Fruit fly (Drosophila melanogaster) whole organism, embryonic: Measurements from ENCODE around the gene CG5172.
A peak's percentile ranks its signal among the peaks of the same experiment; 100 is the strongest.

Experiments
- Abd-B ChIP-seq: fragments of 200-800 bp; sonication (Bioruptor generic); optimal IDR thresholded peaks from 2 replicates; lab custom pipeline; 2018; ENCODE audit warnings: missing biosample characterization, mild to moderate bottlenecking, missing genetic modification characterization, moderate library complexity
- Bteb2 ChIP-seq: fragments of 200-800 bp; sonication (Bioruptor generic); optimal IDR thresholded peaks from 2 replicates; lab custom pipeline; 2016; ENCODE audit warnings: missing biosample characterization, missing genetic modification characterization
- CG11723 ChIP-seq: fragments of 200-800 bp; sonication (Bioruptor generic); optimal IDR thresholded peaks from 2 replicates; lab custom pipeline; 2017; ENCODE audit warnings: missing biosample characterization, mild to moderate bottlenecking, missing genetic modification characterization
- CG12155 ChIP-seq: fragments of 200-800 bp; sonication (Bioruptor generic); optimal IDR thresholded peaks from 3 replicates; lab custom pipeline; 2016; ENCODE audit warnings: missing biosample characterization, missing genetic modification characterization
- CG12299 ChIP-seq: fragments of 200-800 bp; sonication (Bioruptor generic); optimal IDR thresholded peaks from 2 replicates; lab custom pipeline; 2018; ENCODE audit warnings: missing biosample characterization, mild to moderate bottlenecking, missing genetic modification characterization
- CG14050 ChIP-seq: fragments of 200-800 bp; sonication (Bioruptor generic); IDR thresholded peaks from 3 replicates; pipeline ENCODE4 v1.3.6; 2022; ENCODE audit warnings: missing biosample characterization, missing genetic modification characterization
- CG15073 ChIP-seq: fragments of 200-800 bp; sonication (Bioruptor generic); optimal IDR thresholded peaks from 2 replicates; lab custom pipeline; 2016; ENCODE audit warnings: missing biosample characterization, missing genetic modification characterization
- CG15601 ChIP-seq: fragments of 200-800 bp; sonication (Bioruptor generic); optimal IDR thresholded peaks from 3 replicates; lab custom pipeline; 2019; ENCODE audit warnings: missing biosample characterization, mild to moderate bottlenecking, missing genetic modification characterization, moderate library complexity
- CG15696 ChIP-seq: fragments of 200-800 bp; sonication (Bioruptor generic); optimal IDR thresholded peaks from 2 replicates; lab custom pipeline; 2019; ENCODE audit warnings: missing biosample characterization, mild to moderate bottlenecking, missing genetic modification characterization, moderate library complexity
- CG17328 ChIP-seq: fragments of 200-800 bp; sonication (Bioruptor generic); IDR thresholded peaks from 2 replicates; pipeline ENCODE4 v1.3.6; 2022; ENCODE audit warnings: missing biosample characterization, missing genetic modification characterization
- CG17912 ChIP-seq: fragments of 200-800 bp; sonication (Bioruptor generic); optimal IDR thresholded peaks from 2 replicates; lab custom pipeline; 2018; ENCODE audit warnings: missing biosample characterization, mild to moderate bottlenecking, missing genetic modification characterization
- CG18476 ChIP-seq: fragments of 200-800 bp; sonication (Bioruptor generic); optimal IDR thresholded peaks from 2 replicates; lab custom pipeline; 2016; ENCODE audit warnings: missing biosample characterization, mild to moderate bottlenecking, missing genetic modification characterization
- CG2116 ChIP-seq: fragments of 200-800 bp; sonication (Bioruptor generic); optimal IDR thresholded peaks from 3 replicates; lab custom pipeline; 2018; ENCODE audit warnings: missing biosample characterization, mild to moderate bottlenecking, missing genetic modification characterization
- CG30431 ChIP-seq: fragments of 200-800 bp; sonication (Bioruptor generic); optimal IDR thresholded peaks from 2 replicates; lab custom pipeline; 2017; ENCODE audit warnings: missing biosample characterization, missing genetic modification characterization
- CG3163 ChIP-seq: fragments of 200-800 bp; sonication (Bioruptor generic); optimal IDR thresholded peaks from 3 replicates; lab custom pipeline; 2016; ENCODE audit warnings: missing biosample characterization, missing genetic modification characterization
- CG32767 ChIP-seq: fragments of 200-800 bp; sonication (Bioruptor generic); IDR thresholded peaks from 2 replicates; pipeline ENCODE4 v1.3.6; 2022; ENCODE audit warnings: missing biosample characterization, missing genetic modification characterization
- CG34422 ChIP-seq: fragments of 200-800 bp; sonication (Bioruptor generic); IDR thresholded peaks from 3 replicates; pipeline ENCODE4 v1.3.6; 2022; ENCODE audit warnings: missing biosample characterization, missing genetic modification characterization
- CG42726 ChIP-seq: fragments of 200-800 bp; sonication (Bioruptor generic); IDR thresholded peaks from 2 replicates; pipeline ENCODE4 v1.3.6; 2022; ENCODE audit warnings: missing biosample characterization, missing genetic modification characterization; ENCODE audit not compliant: partially characterized antibody
- CG6689 ChIP-seq: fragments of 200-800 bp; sonication (Bioruptor generic); IDR thresholded peaks from 2 replicates; pipeline ENCODE4 v1.3.6; 2022; ENCODE audit warnings: missing biosample characterization, missing genetic modification characterization
- CG6813 ChIP-seq: fragments of 200-800 bp; sonication (Bioruptor generic); optimal IDR thresholded peaks from 2 replicates; lab custom pipeline; 2017; ENCODE audit warnings: missing biosample characterization, missing genetic modification characterization, mild to moderate bottlenecking, moderate library complexity, missing genetic modification reagents
- CG7987 ChIP-seq: fragments of 200-800 bp; sonication (Bioruptor generic); optimal IDR thresholded peaks from 2 replicates; lab custom pipeline; 2018; ENCODE audit warnings: missing biosample characterization, mild to moderate bottlenecking, missing genetic modification characterization, moderate library complexity
- CG8388 ChIP-seq: fragments of 200-800 bp; sonication (Bioruptor generic); optimal IDR thresholded peaks from 2 replicates; lab custom pipeline; 2019; ENCODE audit warnings: missing biosample characterization, mild to moderate bottlenecking, missing genetic modification characterization, moderate library complexity
- Camta ChIP-seq: fragments of 200-800 bp; sonication (Bioruptor generic); optimal IDR thresholded peaks from 2 replicates; lab custom pipeline; 2016; ENCODE audit warnings: missing biosample characterization, missing genetic modification characterization
- CkIIα-i1 ChIP-seq: fragments of 200-800 bp; sonication (Bioruptor generic); IDR thresholded peaks from 2 replicates; pipeline ENCODE4 v1.3.6; 2022; ENCODE audit warnings: missing biosample characterization, missing genetic modification characterization
- CrebB ChIP-seq: fragments of 200-800 bp; sonication (Bioruptor generic); optimal IDR thresholded peaks from 3 replicates; lab custom pipeline; 2018; ENCODE audit warnings: missing biosample characterization, mild to moderate bottlenecking, missing genetic modification characterization
- Dfd ChIP-seq, 2 experiments: fragments of >200 bp; optimal IDR thresholded peaks; 2 replicates each; lab custom pipeline; 2017; ENCODE audit warnings: missing biosample characterization in 2 of 2, missing genetic modification characterization in 2 of 2
- Doc2 ChIP-seq: fragments of 200-800 bp; sonication (Bioruptor generic); IDR thresholded peaks from 2 replicates; pipeline ENCODE4 v1.3.6; 2022; ENCODE audit warnings: missing biosample characterization, missing genetic modification characterization
- Gsc ChIP-seq: fragments of 200-800 bp; sonication (Bioruptor generic); IDR thresholded peaks from 2 replicates; pipeline ENCODE4 v1.3.6; 2022; ENCODE audit warnings: missing biosample characterization, missing genetic modification characterization
- Hmx ChIP-seq: fragments of 200-800 bp; sonication (Bioruptor generic); optimal IDR thresholded peaks from 2 replicates; lab custom pipeline; 2016; ENCODE audit warnings: missing biosample characterization, missing genetic modification characterization
- Lim3 ChIP-seq: fragments of 200-800 bp; sonication (Bioruptor generic); IDR thresholded peaks from 2 replicates; pipeline ENCODE4 v1.3.6; 2022; ENCODE audit warnings: missing biosample characterization, missing genetic modification characterization
- Sin3A ChIP-seq: fragments of >200 bp; optimal IDR thresholded peaks from 2 replicates; lab custom pipeline; 2018
- Ssrp ChIP-seq: fragments of 200-800 bp; sonication (Bioruptor generic); optimal IDR thresholded peaks from 2 replicates; lab custom pipeline; 2018; ENCODE audit warnings: missing biosample characterization, mild to moderate bottlenecking, missing genetic modification characterization, moderate library complexity
- Stat92E ChIP-seq, 3 experiments: fragments of >200 bp in 2 of 3; fragments of 200-800 bp in 1 of 3; sonication (Bioruptor generic) in 1 of 3; optimal IDR thresholded peaks; 2 replicates each; lab custom pipeline; 2017 to 2019; ENCODE audit warnings: missing biosample characterization in 3 of 3, missing genetic modification characterization in 3 of 3, mild to moderate bottlenecking in 1 of 3, moderate library complexity in 1 of 3
- TFAM ChIP-seq: fragments of 200-800 bp; sonication (Bioruptor generic); optimal IDR thresholded peaks from 2 replicates; lab custom pipeline; 2017; ENCODE audit warnings: missing biosample characterization, missing genetic modification characterization, inconsistent platforms
- Xrp1 ChIP-seq: fragments of 200-800 bp; sonication (Bioruptor generic); IDR thresholded peaks from 2 replicates; pipeline ENCODE4 v1.3.6; 2022; ENCODE audit warnings: missing biosample characterization, missing genetic modification characterization
- al ChIP-seq: fragments of 200-800 bp; sonication (Bioruptor generic); IDR thresholded peaks from 2 replicates; pipeline ENCODE4 v1.3.6; 2022; ENCODE audit warnings: missing biosample characterization, missing genetic modification characterization
- bbx ChIP-seq: fragments of 200-800 bp; sonication (Bioruptor generic); IDR thresholded peaks from 2 replicates; pipeline ENCODE4 v1.3.6; 2022; ENCODE audit warnings: missing biosample characterization, missing genetic modification characterization; ENCODE audit not compliant: partially characterized antibody
- bigmax ChIP-seq: fragments of 200-800 bp; sonication (Bioruptor generic); optimal IDR thresholded peaks from 2 replicates; lab custom pipeline; 2018; ENCODE audit warnings: missing biosample characterization, mild to moderate bottlenecking, missing genetic modification characterization
- croc ChIP-seq: fragments of 200-800 bp; sonication (Bioruptor generic); conservative IDR thresholded peaks from 3 replicates; pipeline ENCODE4 v1.3.6; 2022; ENCODE audit warnings: missing biosample characterization, missing genetic modification characterization
- exex ChIP-seq: fragments of 200-800 bp; sonication (Bioruptor generic); optimal IDR thresholded peaks from 4 replicates; lab custom pipeline; 2018; ENCODE audit warnings: missing biosample characterization, mild to moderate bottlenecking, missing genetic modification characterization, moderate library complexity
- eyg ChIP-seq: fragments of 200-800 bp; sonication (Bioruptor generic); optimal IDR thresholded peaks from 3 replicates; lab custom pipeline; 2016; ENCODE audit warnings: missing biosample characterization, missing genetic modification characterization
- ftz-f1 ChIP-seq: fragments of 200-800 bp; sonication (Bioruptor generic); optimal IDR thresholded peaks from 2 replicates; lab custom pipeline; 2016; ENCODE audit warnings: missing biosample characterization, missing genetic modification characterization
- gsb ChIP-seq: fragments of 200-800 bp; sonication (Bioruptor generic); IDR thresholded peaks from 2 replicates; pipeline ENCODE4 v1.3.6; 2022; ENCODE audit warnings: missing biosample characterization, missing genetic modification characterization
- lmd ChIP-seq: fragments of 200-800 bp; sonication (Bioruptor generic); IDR thresholded peaks from 2 replicates; pipeline ENCODE4 v1.3.6; 2022; ENCODE audit warnings: missing biosample characterization, missing genetic modification characterization
- onecut ChIP-seq: fragments of 200-800 bp; sonication (Bioruptor generic); IDR thresholded peaks from 2 replicates; pipeline ENCODE4 v1.3.6; 2022; ENCODE audit warnings: missing biosample characterization, missing genetic modification characterization
- pnt ChIP-seq: fragments of 200-800 bp; sonication (Bioruptor generic); optimal IDR thresholded peaks from 3 replicates; lab custom pipeline; 2016; ENCODE audit warnings: missing biosample characterization, missing genetic modification characterization
- ranshi ChIP-seq: fragments of 200-800 bp; sonication (Bioruptor generic); IDR thresholded peaks from 2 replicates; pipeline ENCODE4 v1.3.6; 2022; ENCODE audit warnings: missing biosample characterization, missing genetic modification characterization
- sna ChIP-seq: fragments of 200-800 bp; sonication (Bioruptor generic); IDR thresholded peaks from 2 replicates; pipeline ENCODE4 v1.3.6; 2022; ENCODE audit warnings: missing biosample characterization, missing genetic modification characterization; ENCODE audit not compliant: partially characterized antibody
- tio ChIP-seq: fragments of 200-800 bp; sonication (Bioruptor generic); optimal IDR thresholded peaks from 2 replicates; lab custom pipeline; 2017; ENCODE audit warnings: missing biosample characterization, missing genetic modification characterization, inconsistent platforms
- tup ChIP-seq: fragments of 200-800 bp; sonication (Bioruptor generic); optimal IDR thresholded peaks from 2 replicates; lab custom pipeline; 2016; ENCODE audit warnings: missing biosample characterization, mild to moderate bottlenecking, missing genetic modification characterization, moderate library complexity
- wor ChIP-seq: fragments of 200-800 bp; sonication (Bioruptor generic); IDR thresholded peaks from 2 replicates; pipeline ENCODE4 v1.3.6; 2022; ENCODE audit warnings: missing biosample characterization, missing genetic modification characterization
- yki ChIP-seq: fragments of >200 bp; optimal IDR thresholded peaks from 3 replicates; lab custom pipeline; 2018

Gene CG5172

dm6 chrX:17229475-17230169 lies 8.4 kb downstream of the CG5172 start (continued):
- no peak for TF ChIP-seq al (GFP tag; lab: Robert Waterston, UW)
- no peak for TF ChIP-seq CG8388
- TF ChIP-seq bigmax (GFP tag; lab: Kevin White, UChicago), result no peak
- TF ChIP-seq Gsc (GFP tag; lab: Robert Waterston, UW), result no peak
- no peak for TF ChIP-seq Dfd (GFP tag; optimal IDR thresholded peaks at IDR 0.05; lab: Kevin White, UChicago)
- peak; percentile 34 for TF ChIP-seq Abd-B (GFP tag; lab: Kevin White, UChicago)
- peak; percentile 52 for TF ChIP-seq Ssrp (tag; lab: Kevin White, UChicago)
- TF ChIP-seq TFAM, result no peak
- TF ChIP-seq ftz-f1 (GFP tag; lab: Kevin White, UChicago), result no peak
- no peak for TF ChIP-seq sna (GFP tag; lab: Robert Waterston, UW)
- TF ChIP-seq CG34422, result no peak
- no peak for TF ChIP-seq exex
- TF ChIP-seq CG6689 (GFP tag; lab: Robert Waterston, UW), result no peak
- TF ChIP-seq tup, result no peak
- no peak for TF ChIP-seq Hmx
- no peak for TF ChIP-seq gsb
- no peak for TF ChIP-seq CG6813 (GFP tag; lab: Kevin White, UChicago)
- TF ChIP-seq onecut, result no peak
- TF ChIP-seq CG17912, result no peak
- TF ChIP-seq CG42726 (GFP tag; lab: Robert Waterston, UW), result no peak
- TF ChIP-seq CG15073 (GFP tag; lab: Kevin White, UChicago), result no peak
- no peak for TF ChIP-seq CG12299 (tag; lab: Kevin White, UChicago)
- no peak for TF ChIP-seq CrebB (tag; lab: Kevin White, UChicago)
- no peak for TF ChIP-seq yki
- TF ChIP-seq Doc2, result no peak
- no peak for TF ChIP-seq croc (GFP tag; lab: Robert Waterston, UW)
- TF ChIP-seq tio (GFP tag; lab: Kevin White, UChicago), result no peak
- 0 out of 2 replicates have a peak, but pooled peaks have one; percentile 33 for TF ChIP-seq CG17328 (GFP tag; lab: Robert Waterston, UW)
- TF ChIP-seq CkIIα-i1 (GFP tag; lab: Robert Waterston, UW), result no peak
- no peak for TF ChIP-seq CG30431 (GFP tag; lab: Kevin White, UChicago)
- no peak for TF ChIP-seq CG11723 (GFP tag; lab: Kevin White, UChicago)
- TF ChIP-seq CG18476 (GFP tag; lab: Kevin White, UChicago), result no peak
- no peak for TF ChIP-seq wor (GFP tag; lab: Robert Waterston, UW)
- TF ChIP-seq CG2116 (GFP tag; lab: Kevin White, UChicago), result no peak
- TF ChIP-seq CG32767 (GFP tag; lab: Robert Waterston, UW), result no peak
- TF ChIP-seq CG15696, result no peak
- no peak for TF ChIP-seq Bteb2 (GFP tag; lab: Kevin White, UChicago)
- no peak for TF ChIP-seq Stat92E (GFP tag; optimal IDR thresholded peaks at IDR 0.05; lab: Kevin White, UChicago)
- TF ChIP-seq Lim3 (GFP tag; lab: Robert Waterston, UW), result no peak
- TF ChIP-seq CG3163 (GFP tag; lab: Kevin White, UChicago), result no peak
- peak; percentile 35 for TF ChIP-seq pnt (GFP tag; lab: Kevin White, UChicago)
- TF ChIP-seq lmd (GFP tag; lab: Robert Waterston, UW), result no peak
- no peak for TF ChIP-seq Sin3A (lab: Kevin White, UChicago)
- no peak for TF ChIP-seq CG12155 (GFP tag; lab: Kevin White, UChicago)
- no peak for TF ChIP-seq Xrp1 (GFP tag; lab: Robert Waterston, UW)
- TF ChIP-seq bbx, result no peak
- TF ChIP-seq eyg, result no peak
- no peak for TF ChIP-seq CG7987 (GFP tag; lab: Kevin White, UChicago)
- TF ChIP-seq Camta (GFP tag; lab: Kevin White, UChicago), result peak; percentile 25
- no peak for TF ChIP-seq ranshi
- TF ChIP-seq CG15601 (tag; lab: Kevin White, UChicago), result no peak
- no peak for TF ChIP-seq CG14050
